Worm (Caenorhabditis elegans) whole organism, L1 larva: Measurements from ENCODE around the gene ppm-1.A.

Experiments used
- C04F5.9 ChIP-seq: sonication (generic microtip); optimal IDR thresholded peaks from 2 replicates; lab custom pipeline; 2016; ENCODE audit warnings: missing genetic modification characterization, missing compliant biosample characterization
- C16A3.4 ChIP-seq: fragments of 150-350 bp; optimal IDR thresholded peaks from 2 replicates; lab custom pipeline; 2014; ENCODE audit warnings: missing biosample characterization, missing genetic modification characterization
- C34B4.2 ChIP-seq: sonication (generic microtip); optimal IDR thresholded peaks from 2 replicates; lab custom pipeline; 2017; ENCODE audit warnings: mild to moderate bottlenecking, missing genetic modification characterization, missing compliant biosample characterization
- aha-1 ChIP-seq: fragments of 150-350 bp; optimal IDR thresholded peaks from 2 replicates; lab custom pipeline; 2014; ENCODE audit warnings: missing biosample characterization, missing genetic modification characterization
- alr-1 ChIP-seq: fragments of 200-800 bp; sonication (Bioruptor generic); optimal IDR thresholded peaks from 2 replicates; lab custom pipeline; 2018; ENCODE audit warnings: borderline replicate concordance, mild to moderate bottlenecking, missing genetic modification characterization, missing compliant biosample characterization
- aly-2 ChIP-seq: fragments of 150-350 bp; optimal IDR thresholded peaks from 2 replicates; lab custom pipeline; 2014; ENCODE audit warnings: missing biosample characterization, missing genetic modification characterization
- blmp-1 ChIP-seq: fragments of 150-350 bp; optimal IDR thresholded peaks from 2 replicates; lab custom pipeline; 2014; ENCODE audit warnings: missing biosample characterization, missing genetic modification characterization
- ceh-82 ChIP-seq, 3 experiments: fragments of 150-350 bp in 1 of 3; sonication (generic microtip) in 2 of 3; optimal IDR thresholded peaks; 2 replicates each; lab custom pipeline; 2014 to 2017; ENCODE audit warnings: missing biosample characterization in 3 of 3, missing genetic modification characterization in 3 of 3
- efl-1 ChIP-seq, 4 experiments: fragments of 150-350 bp; optimal IDR thresholded peaks in 3 of 4; peaks in 1 of 4; 1 replicate in 1 of 4; 2 replicates in 3 of 4; lab custom pipeline; 2014; ENCODE audit warnings: missing biosample characterization in 2 of 4, missing genetic modification characterization in 2 of 4, missing genetic modification reagents in 2 of 4
- efl-3 ChIP-seq: fragments of 200-800 bp; sonication (Bioruptor generic); optimal IDR thresholded peaks from 2 replicates; lab custom pipeline; 2018; ENCODE audit warnings: mild to moderate bottlenecking, missing genetic modification characterization, missing compliant biosample characterization
- egl-13 ChIP-seq: sonication (generic microtip); optimal IDR thresholded peaks from 2 replicates; lab custom pipeline; 2016; ENCODE audit warnings: missing genotype, missing genetic modification reagents, missing genetic modification characterization, missing compliant biosample characterization
- elt-2 ChIP-seq: sonication (generic microtip); optimal IDR thresholded peaks from 2 replicates; lab custom pipeline; 2016; ENCODE audit warnings: missing genetic modification characterization, mild to moderate bottlenecking, inconsistent platforms, missing compliant biosample characterization, missing genetic modification reagents
- elt-3 ChIP-seq, 6 experiments: fragments of 150-350 bp in 1 of 6; sonication (generic microtip); optimal IDR thresholded peaks; 2 replicates each; lab custom pipeline; 2017 to 2018; ENCODE audit warnings: missing biosample characterization in 6 of 6, missing genetic modification characterization in 6 of 6, inconsistent platforms in 1 of 6
- fkh-10 ChIP-seq: sonication (generic microtip); optimal IDR thresholded peaks from 2 replicates; lab custom pipeline; 2017; ENCODE audit warnings: missing biosample characterization, missing genetic modification reagents, missing genetic modification characterization
- fos-1 ChIP-seq: fragments of 150-350 bp; optimal IDR thresholded peaks from 2 replicates; lab custom pipeline; 2014; ENCODE audit warnings: missing biosample characterization, missing genetic modification characterization
- hlh-17 ChIP-seq: fragments of 200-800 bp; sonication (Bioruptor generic); optimal IDR thresholded peaks from 2 replicates; lab custom pipeline; 2018; ENCODE audit warnings: missing genetic modification characterization, mild to moderate bottlenecking, missing compliant biosample characterization, moderate library complexity, borderline replicate concordance
- hlh-4 ChIP-seq: sonication (generic microtip); optimal IDR thresholded peaks from 2 replicates; lab custom pipeline; 2016; ENCODE audit warnings: mild to moderate bottlenecking, missing genetic modification characterization, missing compliant biosample characterization
- hpl-2 ChIP-seq: fragments of 150-350 bp; optimal IDR thresholded peaks from 2 replicates; lab custom pipeline; 2014; ENCODE audit warnings: missing biosample characterization, missing genetic modification reagents, missing genetic modification characterization
- irx-1 ChIP-seq: sonication (generic microtip); optimal IDR thresholded peaks from 2 replicates; lab custom pipeline; 2016; ENCODE audit warnings: missing genetic modification characterization, missing compliant biosample characterization
- jun-1 ChIP-seq: fragments of 150-350 bp; optimal IDR thresholded peaks from 2 replicates; lab custom pipeline; 2014; ENCODE audit warnings: missing biosample characterization, missing genetic modification reagents, missing genetic modification characterization
- lin-39 ChIP-seq: fragments of 150-350 bp; optimal IDR thresholded peaks from 2 replicates; lab custom pipeline; 2014; ENCODE audit warnings: missing biosample characterization, missing genetic modification reagents, missing genetic modification characterization
- lir-3 ChIP-seq: sonication (generic microtip); optimal IDR thresholded peaks from 2 replicates; lab custom pipeline; 2016; ENCODE audit warnings: mild to moderate bottlenecking, missing genetic modification characterization, moderate library complexity, missing compliant biosample characterization; ENCODE audit not compliant: poor library complexity
- lsy-2 ChIP-seq, 2 experiments: fragments of 150-350 bp; optimal IDR thresholded peaks; 2 replicates each; lab custom pipeline; 2014; ENCODE audit warnings: missing biosample characterization in 2 of 2, missing genetic modification characterization in 2 of 2
- nhr-20 ChIP-seq: sonication (generic microtip); optimal IDR thresholded peaks from 2 replicates; lab custom pipeline; 2016; ENCODE audit warnings: mild to moderate bottlenecking, missing genetic modification characterization, missing compliant biosample characterization
- nhr-77 ChIP-seq: fragments of 150-350 bp; optimal IDR thresholded peaks from 2 replicates; lab custom pipeline; 2014; ENCODE audit warnings: missing biosample characterization, missing genetic modification characterization
- nhr-84 ChIP-seq: sonication (generic microtip); optimal IDR thresholded peaks from 2 replicates; lab custom pipeline; 2017; ENCODE audit warnings: missing biosample characterization, missing genetic modification characterization
- nhr-85 ChIP-seq: sonication (generic microtip); peaks from one replicate; lab custom pipeline; 2016; ENCODE audit warnings: missing genetic modification characterization, inconsistent platforms, missing compliant biosample characterization
- skn-1 ChIP-seq: fragments of 150-350 bp; optimal IDR thresholded peaks from 2 replicates; lab custom pipeline; 2014; ENCODE audit warnings: missing biosample characterization, missing genetic modification characterization
- snu-23 ChIP-seq: sonication (generic microtip); optimal IDR thresholded peaks from 2 replicates; lab custom pipeline; 2016; ENCODE audit warnings: missing genetic modification characterization, missing compliant biosample characterization
- sox-4 ChIP-seq: sonication (generic microtip); optimal IDR thresholded peaks from 2 replicates; lab custom pipeline; 2016; ENCODE audit warnings: missing genetic modification characterization, missing compliant biosample characterization
- sptf-1 ChIP-seq: fragments of 150-350 bp; optimal IDR thresholded peaks from 2 replicates; lab custom pipeline; 2014; ENCODE audit warnings: missing biosample characterization, missing genetic modification characterization
- sup-37 ChIP-seq: fragments of 200-800 bp; sonication (Bioruptor generic); optimal IDR thresholded peaks from 2 replicates; lab custom pipeline; 2018; ENCODE audit warnings: mild to moderate bottlenecking, missing genetic modification characterization, missing compliant biosample characterization
- swsn-7 ChIP-seq: sonication (generic microtip); optimal IDR thresholded peaks from 2 replicates; lab custom pipeline; 2016; ENCODE audit warnings: missing genetic modification characterization, missing compliant biosample characterization
- tbx-2 ChIP-seq: sonication (generic microtip); optimal IDR thresholded peaks from 2 replicates; lab custom pipeline; 2016; ENCODE audit warnings: missing genetic modification characterization, missing compliant biosample characterization
- tlp-1 ChIP-seq: fragments of 150-350 bp; optimal IDR thresholded peaks from 2 replicates; lab custom pipeline; 2014; ENCODE audit warnings: missing biosample characterization, missing genetic modification characterization
- unc-130 ChIP-seq: fragments of 150-350 bp; optimal IDR thresholded peaks from 2 replicates; lab custom pipeline; 2017; ENCODE audit warnings: missing biosample characterization, missing genetic modification characterization, inconsistent platforms
- unc-30 ChIP-seq: sonication (generic microtip); optimal IDR thresholded peaks from 2 replicates; lab custom pipeline; 2017; ENCODE audit warnings: missing biosample characterization, missing genetic modification characterization
- unc-62 ChIP-seq: fragments of 150-350 bp; optimal IDR thresholded peaks from 2 replicates; lab custom pipeline; 2014; ENCODE audit warnings: missing biosample characterization, missing genetic modification reagents, missing genetic modification characterization
- xbp-1 ChIP-seq: sonication (generic microtip); optimal IDR thresholded peaks from 2 replicates; lab custom pipeline; 2016; ENCODE audit warnings: missing genetic modification characterization, missing compliant biosample characterization
- ztf-11 ChIP-seq, 2 experiments: sonication (generic microtip); optimal IDR thresholded peaks; 2 replicates each; lab custom pipeline; 2016 to 2017; ENCODE audit warnings: missing genetic modification characterization in 2 of 2, missing biosample characterization in 1 of 2, missing compliant biosample characterization in 1 of 2

The ppm-1.A gene

DNA sequence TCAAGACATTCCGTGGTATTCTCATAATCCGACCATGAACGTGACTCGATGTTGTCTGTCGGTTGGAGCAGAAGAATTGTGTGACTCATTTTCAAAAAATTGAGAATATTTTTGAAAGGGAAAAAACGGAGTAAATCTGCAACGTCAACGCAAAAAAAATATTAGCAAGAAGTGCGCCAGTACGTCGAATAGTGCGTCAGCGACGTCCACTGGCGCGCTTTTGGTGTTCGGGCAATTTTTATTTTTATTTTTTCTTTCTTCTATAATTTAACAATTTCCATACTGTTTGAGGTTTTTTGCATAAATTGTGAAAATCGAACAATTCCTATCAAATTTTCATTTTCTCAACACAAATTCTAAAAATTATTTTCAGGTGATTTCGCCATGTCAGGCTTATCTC lies 42.8 kb upstream of the ppm-1.A start, which contains the start of the genes erh-1 and lpd-9 (continued):
- TF ChIP-seq alr-1 (tag; lab: Kevin White, UChicago) (no peak), fos-1 (tag; lab: Kevin White, UChicago) (no peak), nhr-85 (tag; lab: Kevin White, UChicago) (peak; percentile 87), lin-39 (tag; lab: Kevin White, UChicago) (peak; percentile 70), tbx-2 (tag; lab: Kevin White, UChicago) (peak; percentile 87), nhr-84 (tag; lab: Kevin White, UChicago) (no peak), hlh-4 (no peak), tlp-1 (tag; lab: Kevin White, UChicago) (no peak), lir-3 (tag; lab: Kevin White, UChicago) (peak; percentile 6), ceh-82 (tag; optimal IDR thresholded peaks at IDR 0.05; lab: Kevin White, UChicago) (peak; percentile 77 to 84 (median 79)), efl-3 (GFP tag; lab: Kevin White, UChicago) (no peak), C04F5.9 (peak; percentile 53), swsn-7 (peak; percentile 87), efl-1 (optimal IDR thresholded peaks at IDR 0.05; lab: Kevin White, UChicago) (peak; percentile 76 to 83), efl-1 (GFP tag; optimal IDR thresholded peaks at IDR 0.05 in 1 of 2; lab: Kevin White, UChicago) (peak; percentile 77 to 98), elt-2 (tag; lab: Kevin White, UChicago) (peak; percentile 73), nhr-77 (peak; percentile 67), elt-3 (tag; optimal IDR thresholded peaks at IDR 0.05; lab: Kevin White, UChicago) (peak in 1 of 6 experiments; percentile 34), blmp-1 (tag; lab: Kevin White, UChicago) (peak; percentile 67), hlh-17 (GFP tag; lab: Kevin White, UChicago) (no peak), skn-1 (tag; lab: Kevin White, UChicago) (peak; percentile 74), jun-1 (tag; lab: Kevin White, UChicago) (peak; percentile 53), lsy-2 (tag; optimal IDR thresholded peaks at IDR 0.05; lab: Kevin White, UChicago) (peak; percentile 78 to 86), C16A3.4 (tag; lab: Kevin White, UChicago) (peak; percentile 57), sptf-1 (tag; lab: Kevin White, UChicago) (no peak), unc-62 (GFP tag; lab: Kevin White, UChicago) (no peak), unc-30 (tag; lab: Kevin White, UChicago) (no peak), aha-1 (tag; lab: Kevin White, UChicago) (peak; percentile 30), ztf-11 (tag; optimal IDR thresholded peaks at IDR 0.05; lab: Kevin White, UChicago) (peak in 1 of 2 experiments; percentile 74), irx-1 (tag; lab: Kevin White, UChicago) (peak; percentile 70), hpl-2 (GFP tag; lab: Kevin White, UChicago) (no peak), aly-2 (tag; lab: Kevin White, UChicago) (peak; percentile 29), snu-23 (GFP tag; lab: Kevin White, UChicago) (peak; percentile 80), C34B4.2 (tag; lab: Kevin White, UChicago) (no peak), sup-37 (peak; percentile 39), sox-4 (tag; lab: Kevin White, UChicago) (peak; percentile 28), egl-13 (tag; lab: Kevin White, UChicago) (peak; percentile 75)
- TF ChIP-seq, all 84 proteins: peak for 53

DNA sequence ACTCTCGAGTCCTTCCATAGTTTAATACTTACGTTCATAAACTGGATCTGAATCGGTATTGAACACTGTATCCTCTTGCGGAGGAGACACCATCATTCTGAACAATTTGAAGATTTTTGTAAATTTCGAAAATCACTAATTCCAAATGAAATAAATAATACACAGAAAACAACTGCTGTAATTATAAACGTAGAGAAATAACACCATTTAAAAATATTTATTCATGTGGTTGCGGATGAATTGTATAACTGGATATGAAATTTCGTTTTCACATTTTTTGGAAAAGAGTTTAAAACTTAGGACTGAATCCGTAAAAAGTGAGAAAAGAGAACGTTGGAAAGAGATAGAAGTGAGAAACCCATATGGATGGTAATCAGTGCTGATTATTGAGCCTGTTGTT lies 42.0 kb upstream of the ppm-1.A start, which contains the start of gene mics-1:
TSS of gene mics-1 (minus strand) at position 101 of the 400 bp plus-strand sequence.
- no peak for TF ChIP-seq efl-1 (optimal IDR thresholded peaks at IDR 0.05; lab: Kevin White, UChicago)
- peak in 1 of 2 experiments; percentile 34 for TF ChIP-seq efl-1 (GFP tag; optimal IDR thresholded peaks at IDR 0.05 in 1 of 2; lab: Kevin White, UChicago)
- TF ChIP-seq fkh-10 = no peak
- no peak for TF ChIP-seq hlh-4
- no peak for TF ChIP-seq nhr-20 (tag; lab: Kevin White, UChicago)
- TF ChIP-seq, all 84 proteins: peak for 1

DNA sequence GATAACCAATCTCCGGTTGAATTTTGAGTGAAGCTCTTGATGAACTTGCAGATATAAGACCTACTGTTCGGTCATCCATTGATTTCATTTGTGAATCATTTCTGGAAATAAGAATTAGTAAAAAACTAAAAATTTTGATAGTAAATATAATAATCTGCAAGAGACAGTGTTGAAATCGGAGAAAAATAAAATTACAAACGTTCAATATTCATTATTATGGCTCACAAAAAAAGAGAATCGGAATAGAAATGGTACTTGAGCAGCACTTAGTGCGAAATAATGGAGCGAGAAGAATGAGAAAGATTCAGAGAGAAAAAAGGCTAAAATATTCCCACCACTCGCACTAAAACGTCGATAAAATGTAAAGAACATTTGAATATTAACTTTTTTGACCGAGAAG lies 40.1 kb upstream of the ppm-1.A start, which contains the start of gene vps-54:
TSS of gene vps-54 (minus strand) at position 101 of the 400 bp plus-strand sequence.
- TF ChIP-seq skn-1 (tag; lab: Kevin White, UChicago) = no peak
- TF ChIP-seq lin-39 (tag; lab: Kevin White, UChicago) = no peak
- no peak for TF ChIP-seq unc-130
- no peak for TF ChIP-seq xbp-1 (tag; lab: Kevin White, UChicago)
